Worm (Caenorhabditis elegans) whole organism, L2 larva: ENCODE results near the gene T03F6.4.
A peak's percentile ranks its signal among the peaks of the same experiment; 100 is the strongest.

Experiments used
- C34F6.9 ChIP-seq: fragments of 150-350 bp; optimal IDR thresholded peaks from 2 replicates; lab custom pipeline; 2014; ENCODE audit warnings: missing biosample characterization, missing genetic modification characterization
- F13H6.1 ChIP-seq: sonication (generic microtip); optimal IDR thresholded peaks from 2 replicates; lab custom pipeline; 2016; ENCODE audit warnings: missing genetic modification characterization, missing compliant biosample characterization
- R02D3.7 ChIP-seq: fragments of 150-350 bp; optimal IDR thresholded peaks from 2 replicates; lab custom pipeline; 2014; ENCODE audit warnings: missing biosample characterization, missing genetic modification characterization
- ZK546.5 ChIP-seq: sonication (generic microtip); optimal IDR thresholded peaks from 2 replicates; lab custom pipeline; 2017; ENCODE audit warnings: missing biosample characterization, missing genetic modification characterization
- alr-1 ChIP-seq: fragments of 150-350 bp; optimal IDR thresholded peaks from 2 replicates; lab custom pipeline; 2014; ENCODE audit warnings: missing biosample characterization, missing genetic modification characterization
- ama-1 ChIP-seq: fragments of 150-350 bp; optimal IDR thresholded peaks from 2 replicates; lab custom pipeline; 2018; ENCODE audit warnings: inconsistent platforms
- blmp-1 ChIP-seq: sonication (generic microtip); optimal IDR thresholded peaks from 2 replicates; lab custom pipeline; 2017; ENCODE audit warnings: missing genetic modification characterization, mild to moderate bottlenecking, missing compliant biosample characterization, antibody characterized with exemption, moderate library complexity; ENCODE audit not compliant: insufficient read depth
- ceh-16 ChIP-seq: fragments of 150-350 bp; optimal IDR thresholded peaks from 2 replicates; lab custom pipeline; 2014; ENCODE audit warnings: missing biosample characterization, missing genetic modification characterization
- ceh-82 ChIP-seq: fragments of 150-350 bp; optimal IDR thresholded peaks from 2 replicates; lab custom pipeline; 2014; ENCODE audit warnings: missing biosample characterization, missing genetic modification characterization
- crh-2 ChIP-seq: sonication (generic microtip); optimal IDR thresholded peaks from 2 replicates; lab custom pipeline; 2017; ENCODE audit warnings: missing biosample characterization, missing genetic modification characterization
- dmd-4 ChIP-seq: sonication (generic microtip); optimal IDR thresholded peaks from 2 replicates; lab custom pipeline; 2017; ENCODE audit warnings: missing biosample characterization, missing genetic modification characterization
- egl-27 ChIP-seq: sonication (generic microtip); optimal IDR thresholded peaks from 3 replicates; lab custom pipeline; 2017; ENCODE audit warnings: missing biosample characterization, missing genetic modification reagents, missing genetic modification characterization
- elt-3 ChIP-seq: sonication (generic microtip); optimal IDR thresholded peaks from 2 replicates; lab custom pipeline; 2017; ENCODE audit warnings: missing biosample characterization, missing genetic modification characterization
- fos-1 ChIP-seq: fragments of 150-350 bp; optimal IDR thresholded peaks from 2 replicates; lab custom pipeline; 2014; ENCODE audit warnings: missing biosample characterization, missing genetic modification characterization
- gmeb-1 ChIP-seq: fragments of 150-350 bp; optimal IDR thresholded peaks from 2 replicates; lab custom pipeline; 2014; ENCODE audit warnings: missing biosample characterization, missing genetic modification characterization
- lin-11 ChIP-seq: fragments of 150-350 bp; sonication (generic microtip); optimal IDR thresholded peaks from 2 replicates; lab custom pipeline; 2014; ENCODE audit warnings: missing biosample characterization, missing genetic modification characterization, inconsistent platforms, mixed read lengths
- lin-13 ChIP-seq: fragments of 150-350 bp; optimal IDR thresholded peaks from 2 replicates; lab custom pipeline; 2014; ENCODE audit warnings: missing biosample characterization, missing genetic modification reagents, missing genetic modification characterization
- lsy-2 ChIP-seq, 2 experiments: fragments of 150-350 bp in 1 of 2; sonication (generic microtip) in 1 of 2; optimal IDR thresholded peaks; 2 replicates each; lab custom pipeline; 2014 to 2017; ENCODE audit warnings: missing biosample characterization in 2 of 2, missing genetic modification characterization in 2 of 2
- mab-5 ChIP-seq: fragments of 150-350 bp; optimal IDR thresholded peaks from 2 replicates; lab custom pipeline; 2014; ENCODE audit warnings: missing biosample characterization, missing genetic modification characterization
- mdl-1 ChIP-seq, 2 experiments: fragments of 150-350 bp in 1 of 2; sonication (generic microtip) in 1 of 2; optimal IDR thresholded peaks; 2 replicates each; lab custom pipeline; 2017; ENCODE audit warnings: missing biosample characterization in 2 of 2, missing genetic modification characterization in 2 of 2
- nhr-10 ChIP-seq: sonication (generic microtip); optimal IDR thresholded peaks from 2 replicates; lab custom pipeline; 2017; ENCODE audit warnings: missing biosample characterization, missing genetic modification characterization
- nhr-12 ChIP-seq: fragments of 150-350 bp; optimal IDR thresholded peaks from 2 replicates; lab custom pipeline; 2014; ENCODE audit warnings: missing biosample characterization, missing genetic modification characterization
- nhr-129 ChIP-seq: fragments of 150-350 bp; optimal IDR thresholded peaks from 2 replicates; lab custom pipeline; 2014; ENCODE audit warnings: missing biosample characterization, missing genetic modification characterization
- nhr-21 ChIP-seq: fragments of 150-350 bp; optimal IDR thresholded peaks from 2 replicates; lab custom pipeline; 2014; ENCODE audit warnings: missing biosample characterization, missing genetic modification characterization
- nhr-23 ChIP-seq: fragments of 150-350 bp; optimal IDR thresholded peaks from 2 replicates; lab custom pipeline; 2014; ENCODE audit warnings: missing biosample characterization, missing genetic modification reagents, missing genetic modification characterization
- nhr-237 ChIP-seq: fragments of 150-350 bp; optimal IDR thresholded peaks from 2 replicates; lab custom pipeline; 2014; ENCODE audit warnings: missing biosample characterization, missing genetic modification characterization
- nhr-25 ChIP-seq: fragments of 150-350 bp; sonication (generic microtip); optimal IDR thresholded peaks from 3 replicates; lab custom pipeline; 2014; ENCODE audit warnings: missing biosample characterization, missing genetic modification characterization
- nhr-77 ChIP-seq: fragments of 150-350 bp; optimal IDR thresholded peaks from 2 replicates; lab custom pipeline; 2014; ENCODE audit warnings: missing biosample characterization, missing genetic modification characterization
- peb-1 ChIP-seq: fragments of 150-350 bp; optimal IDR thresholded peaks from 2 replicates; lab custom pipeline; 2014; ENCODE audit warnings: missing biosample characterization, missing genetic modification characterization
- sem-4 ChIP-seq: fragments of 150-350 bp; optimal IDR thresholded peaks from 2 replicates; lab custom pipeline; 2014; ENCODE audit warnings: missing biosample characterization, missing genetic modification reagents, missing genetic modification characterization
- skn-1 ChIP-seq: sonication (generic microtip); optimal IDR thresholded peaks from 2 replicates; lab custom pipeline; 2017; ENCODE audit warnings: missing biosample characterization, missing genetic modification characterization
- sma-3 ChIP-seq: sonication (generic microtip); optimal IDR thresholded peaks from 2 replicates; lab custom pipeline; 2016; ENCODE audit warnings: missing genetic modification reagents, missing genetic modification characterization, missing compliant biosample characterization
- sma-9 ChIP-seq, 2 experiments: fragments of 150-350 bp in 1 of 2; sonication (generic microtip) in 1 of 2; optimal IDR thresholded peaks; 2 replicates each; lab custom pipeline; 2014 to 2016; ENCODE audit warnings: missing genetic modification characterization in 2 of 2, mild to moderate bottlenecking in 1 of 2, missing biosample characterization in 1 of 2, missing compliant biosample characterization in 1 of 2, missing genetic modification reagents in 1 of 2, moderate library complexity in 1 of 2
- unc-55 ChIP-seq: fragments of 150-350 bp; sonication (generic microtip); optimal IDR thresholded peaks from 3 replicates; lab custom pipeline; 2014; ENCODE audit warnings: missing biosample characterization, missing genetic modification reagents, missing genetic modification characterization
- unc-62 ChIP-seq: fragments of 150-350 bp; optimal IDR thresholded peaks from 2 replicates; lab custom pipeline; 2014; ENCODE audit warnings: missing biosample characterization, missing genetic modification reagents, missing genetic modification characterization
- ztf-1 ChIP-seq: fragments of 200-800 bp; sonication (Bioruptor generic); conservative IDR thresholded peaks from 2 replicates; pipeline ENCODE4 v1.3.6; 2022; ENCODE audit warnings: missing genetic modification characterization, missing compliant biosample characterization
- ztf-11 ChIP-seq: sonication (generic microtip); optimal IDR thresholded peaks from 2 replicates; lab custom pipeline; 2017; ENCODE audit warnings: missing biosample characterization, missing genetic modification characterization
- ztf-4 ChIP-seq: fragments of 150-350 bp; optimal IDR thresholded peaks from 2 replicates; lab custom pipeline; 2014; ENCODE audit warnings: missing biosample characterization, missing genetic modification characterization

Gene T03F6.4

DNA sequence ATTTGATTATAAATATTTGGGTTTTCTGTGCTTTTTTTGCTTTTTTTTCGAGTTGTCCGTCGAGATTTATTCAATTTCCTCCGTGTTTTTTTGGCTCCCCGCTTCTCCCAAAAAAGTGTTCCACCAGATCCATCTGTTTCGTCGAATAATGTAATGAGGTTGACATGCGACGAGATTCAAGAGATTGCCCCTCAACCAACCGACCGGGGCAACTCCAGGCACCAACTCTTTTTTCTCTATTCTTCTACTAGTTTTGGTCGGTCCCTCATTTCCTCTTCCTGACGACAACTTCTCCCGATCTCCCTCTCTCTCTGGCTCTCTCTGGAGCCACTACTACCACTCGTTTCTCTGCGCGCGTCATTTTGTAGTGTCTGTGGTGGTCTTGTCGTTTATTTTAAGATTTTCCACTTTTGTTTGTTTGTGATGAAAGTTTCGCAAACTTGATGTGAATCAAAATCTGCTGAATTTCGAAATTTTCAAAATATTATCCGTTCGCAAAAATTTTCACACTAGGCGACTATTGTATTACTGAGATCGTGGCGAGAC, 38.1 kb upstream of the T03F6.4 start:
- TF ChIP-seq nhr-237 (tag; lab: Kevin White, UChicago) = no peak
- no peak for TF ChIP-seq R02D3.7
- no peak for TF ChIP-seq nhr-21 (tag; lab: Kevin White, UChicago)
- no peak for TF ChIP-seq F13H6.1 (tag; lab: Kevin White, UChicago)
- no peak for TF ChIP-seq nhr-10 (tag; lab: Kevin White, UChicago)
- peak; percentile 29 for TF ChIP-seq sma-9 (GFP tag; optimal IDR thresholded peaks at IDR 0.05; lab: Kevin White, UChicago)
- no peak for TF ChIP-seq sma-9 (tag; optimal IDR thresholded peaks at IDR 0.05; lab: Kevin White, UChicago)
- no peak for TF ChIP-seq sem-4 (tag; lab: Kevin White, UChicago)
- TF ChIP-seq dmd-4 (tag; lab: Kevin White, UChicago) = no peak
- no peak for TF ChIP-seq nhr-23 (tag; lab: Kevin White, UChicago)
- peak; percentile 70 for TF ChIP-seq unc-55 (GFP tag; lab: Kevin White, UChicago)
- no peak for TF ChIP-seq peb-1
- TF ChIP-seq nhr-25 (tag; lab: Kevin White, UChicago) = no peak
- no peak for TF ChIP-seq ztf-1 (GFP tag; lab: Robert Waterston, UW)
- no peak for TF ChIP-seq ama-1 (lab: Kevin White, UChicago)
- TF ChIP-seq ceh-16 (tag; lab: Kevin White, UChicago) = no peak
- no peak for TF ChIP-seq lsy-2 (tag; optimal IDR thresholded peaks at IDR 0.05; lab: Kevin White, UChicago)
- TF ChIP-seq gmeb-1 (tag; lab: Kevin White, UChicago) = no peak
- TF ChIP-seq, all 48 proteins: peak for 2

DNA sequence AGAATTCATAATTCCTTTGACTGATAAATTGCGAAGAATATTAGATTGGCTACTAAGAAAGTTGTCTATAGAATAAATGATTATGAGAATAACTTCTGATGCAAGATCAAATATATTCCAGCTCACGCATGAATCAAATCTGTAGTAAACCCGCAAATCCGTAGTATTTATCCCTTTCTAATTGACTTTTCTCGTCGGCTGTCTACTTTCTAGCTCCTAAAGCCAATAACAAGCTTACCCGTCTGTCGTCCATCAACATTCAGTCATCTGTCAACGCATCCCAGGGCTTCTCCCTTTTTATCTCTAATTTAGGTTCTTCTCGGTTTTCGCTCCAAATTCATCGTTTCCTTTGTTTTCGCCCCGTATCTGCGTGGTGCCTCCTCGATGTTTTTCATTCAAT, 37.1 kb upstream of the T03F6.4 start:
- no peak for TF ChIP-seq F13H6.1 (tag; lab: Kevin White, UChicago)
- no peak for TF ChIP-seq unc-62 (GFP tag; lab: Kevin White, UChicago)
- TF ChIP-seq sma-3 (GFP tag; lab: Kevin White, UChicago) = no peak
- no peak for TF ChIP-seq blmp-1 (tag; lab: Kevin White, UChicago)
- TF ChIP-seq gmeb-1 (tag; lab: Kevin White, UChicago) = no peak
- TF ChIP-seq nhr-23 (tag; lab: Kevin White, UChicago) = no peak
- no peak for TF ChIP-seq ceh-16 (tag; lab: Kevin White, UChicago)
- no peak for TF ChIP-seq ztf-11
- TF ChIP-seq ama-1 (lab: Kevin White, UChicago) = no peak
- no peak for TF ChIP-seq elt-3 (tag; lab: Kevin White, UChicago)
- TF ChIP-seq nhr-77 (tag; lab: Kevin White, UChicago) = no peak
- no peak for TF ChIP-seq fos-1 (tag; lab: Kevin White, UChicago)

DNA sequence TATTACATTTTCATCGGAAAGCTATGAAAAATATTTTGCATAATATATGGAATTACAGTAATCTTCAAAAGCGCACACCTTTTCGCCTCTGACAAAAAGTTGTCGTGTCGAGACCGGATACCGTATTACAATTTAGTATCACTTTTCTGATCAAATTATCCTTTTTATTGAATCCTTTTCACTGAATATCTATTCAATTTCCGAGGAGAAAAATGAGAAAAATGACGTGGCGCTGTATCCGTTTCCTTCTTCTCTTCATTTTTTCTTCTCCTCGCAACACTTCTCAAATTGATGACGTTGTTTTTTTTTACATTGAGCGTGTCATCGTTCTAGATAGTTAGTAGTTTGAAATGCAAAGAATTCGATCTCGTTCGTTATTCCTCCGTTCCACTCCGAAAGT, 35.0 kb upstream of the T03F6.4 start:
- TF ChIP-seq mdl-1 (tag; optimal IDR thresholded peaks at IDR 0.05; lab: Kevin White, UChicago) = no peak
- no peak for TF ChIP-seq skn-1 (tag; lab: Kevin White, UChicago)
- peak; percentile 4 for TF ChIP-seq unc-55 (GFP tag; lab: Kevin White, UChicago)
- no peak for TF ChIP-seq nhr-129 (tag; lab: Kevin White, UChicago)
- peak; percentile 76 for TF ChIP-seq crh-2 (tag; lab: Kevin White, UChicago)
- TF ChIP-seq sma-9 (GFP tag; optimal IDR thresholded peaks at IDR 0.05; lab: Kevin White, UChicago) = no peak
- TF ChIP-seq sma-9 (tag; optimal IDR thresholded peaks at IDR 0.05; lab: Kevin White, UChicago) = no peak
- TF ChIP-seq gmeb-1 (tag; lab: Kevin White, UChicago) = no peak
- TF ChIP-seq lsy-2 (tag; optimal IDR thresholded peaks at IDR 0.05; lab: Kevin White, UChicago) = peak in 1 of 2 experiments; percentile 47
- TF ChIP-seq R02D3.7 = no peak

- no peak for TF ChIP-seq ztf-4 (tag; lab: Kevin White, UChicago)
- no peak for TF ChIP-seq egl-27 (tag; lab: Kevin White, UChicago)
- TF ChIP-seq mdl-1 (tag; optimal IDR thresholded peaks at IDR 0.05; lab: Kevin White, UChicago) = no peak
- TF ChIP-seq skn-1 (tag; lab: Kevin White, UChicago) = no peak
- TF ChIP-seq nhr-10 (tag; lab: Kevin White, UChicago) = no peak
- TF ChIP-seq nhr-129 (tag; lab: Kevin White, UChicago) = no peak
- TF ChIP-seq dmd-4 (tag; lab: Kevin White, UChicago) = no peak
- no peak for TF ChIP-seq unc-62 (GFP tag; lab: Kevin White, UChicago)
- no peak for TF ChIP-seq crh-2 (tag; lab: Kevin White, UChicago)
Observed at ce11 chrIII:13359256-13359655, 26.7 kb upstream of the T03F6.4 start, which contains the start of gene F53A2.9. Gene F53A2.9 (minus strand): TSS chrIII:13359356.

- no peak for TF ChIP-seq ZK546.5 (tag; lab: Kevin White, UChicago)
- peak; percentile 32 for TF ChIP-seq nhr-21 (tag; lab: Kevin White, UChicago)
- no peak for TF ChIP-seq nhr-12 (tag; lab: Kevin White, UChicago)
- no peak for TF ChIP-seq skn-1 (tag; lab: Kevin White, UChicago)
- TF ChIP-seq nhr-237 (tag; lab: Kevin White, UChicago) = no peak
- peak; percentile 16 for TF ChIP-seq lin-13 (GFP tag; lab: Kevin White, UChicago)
- peak; percentile 74 for TF ChIP-seq nhr-129 (tag; lab: Kevin White, UChicago)
- TF ChIP-seq C34F6.9 (tag; lab: Kevin White, UChicago) = peak; percentile 86
- no peak for TF ChIP-seq alr-1
- peak; percentile 5 to 23 for TF ChIP-seq mdl-1 (tag; optimal IDR thresholded peaks at IDR 0.05; lab: Kevin White, UChicago)
- no peak for TF ChIP-seq elt-3 (tag; lab: Kevin White, UChicago)
- no peak for TF ChIP-seq mab-5 (tag; lab: Kevin White, UChicago)
- peak in 1 of 2 experiments; percentile 65 for TF ChIP-seq lsy-2 (tag; optimal IDR thresholded peaks at IDR 0.05; lab: Kevin White, UChicago)
- TF ChIP-seq fos-1 (tag; lab: Kevin White, UChicago) = peak; percentile 99
- peak; percentile 21 for TF ChIP-seq lin-11 (tag; lab: Kevin White, UChicago)
- TF ChIP-seq nhr-25 (tag; lab: Kevin White, UChicago) = peak; percentile 56
- no peak for TF ChIP-seq ceh-82 (tag; lab: Kevin White, UChicago)
- no peak for TF ChIP-seq unc-62 (GFP tag; lab: Kevin White, UChicago)
- peak; percentile 25 for TF ChIP-seq crh-2 (tag; lab: Kevin White, UChicago)
- peak; percentile 59 for TF ChIP-seq unc-55 (GFP tag; lab: Kevin White, UChicago)
- peak; percentile 37 for TF ChIP-seq sma-9 (GFP tag; optimal IDR thresholded peaks at IDR 0.05; lab: Kevin White, UChicago)
- no peak for TF ChIP-seq sma-9 (tag; optimal IDR thresholded peaks at IDR 0.05; lab: Kevin White, UChicago)
Observed at ce11 chrIII:13359847-13360246, 26.1 kb upstream of the T03F6.4 start.
